Worm (Caenorhabditis elegans) whole organism, L3 larva: ENCODE measurements around the gene T14B4.5.

ENCODE experiments used
- ZK546.5 ChIP-seq: sonication (generic microtip); optimal IDR thresholded peaks from 2 replicates; lab custom pipeline; 2017; ENCODE audit warnings: missing biosample characterization, missing genetic modification characterization
- aly-2 ChIP-seq: fragments of 150-350 bp; optimal IDR thresholded peaks from 2 replicates; lab custom pipeline; 2014; ENCODE audit warnings: missing biosample characterization, missing genetic modification characterization
- ceh-16 ChIP-seq: sonication (generic microtip); optimal IDR thresholded peaks from 2 replicates; lab custom pipeline; 2017; ENCODE audit warnings: missing biosample characterization, missing genetic modification characterization
- ceh-28 ChIP-seq: fragments of 150-350 bp; optimal IDR thresholded peaks from 2 replicates; lab custom pipeline; 2014; ENCODE audit warnings: missing biosample characterization, missing genetic modification reagents, missing genetic modification characterization
- ceh-82 ChIP-seq: fragments of 150-350 bp; optimal IDR thresholded peaks from 2 replicates; lab custom pipeline; 2014; ENCODE audit warnings: missing biosample characterization, missing genetic modification characterization
- ceh-9 ChIP-seq: sonication (generic microtip); optimal IDR thresholded peaks from 2 replicates; lab custom pipeline; 2018; ENCODE audit warnings: missing biosample characterization, missing genetic modification characterization
- egl-27 ChIP-seq: sonication (generic microtip); optimal IDR thresholded peaks from 4 replicates; lab custom pipeline; 2017; ENCODE audit warnings: missing biosample characterization, missing genetic modification reagents, missing genetic modification characterization
- elt-1 ChIP-seq: fragments of 150-350 bp; optimal IDR thresholded peaks from 2 replicates; lab custom pipeline; 2014; ENCODE audit warnings: missing biosample characterization, missing genetic modification characterization
- elt-2 ChIP-seq: sonication (generic microtip); optimal IDR thresholded peaks from 2 replicates; lab custom pipeline; 2016; ENCODE audit warnings: missing genetic modification reagents, mild to moderate bottlenecking, missing genetic modification characterization, missing compliant biosample characterization
- elt-3 ChIP-seq, 3 experiments: fragments of 150-350 bp in 1 of 3; sonication (generic microtip) in 2 of 3; optimal IDR thresholded peaks; 2 replicates in 2 of 3; 4 replicates in 1 of 3; lab custom pipeline; 2014 to 2017; ENCODE audit warnings: missing biosample characterization in 3 of 3, missing genetic modification characterization in 3 of 3
- eor-1 ChIP-seq, 2 experiments: fragments of 150-350 bp; optimal IDR thresholded peaks; 2 replicates each; lab custom pipeline; 2014 to 2018; ENCODE audit warnings: missing biosample characterization in 2 of 2, missing genetic modification characterization in 2 of 2
- fkh-10 ChIP-seq: sonication (generic microtip); optimal IDR thresholded peaks from 2 replicates; lab custom pipeline; 2017; ENCODE audit warnings: missing biosample characterization, missing genetic modification reagents, missing genetic modification characterization
- fkh-2 ChIP-seq: fragments of 150-350 bp; optimal IDR thresholded peaks from 2 replicates; lab custom pipeline; 2014; ENCODE audit warnings: missing biosample characterization, missing genetic modification reagents, missing genetic modification characterization
- fos-1 ChIP-seq: fragments of 150-350 bp; optimal IDR thresholded peaks from 2 replicates; lab custom pipeline; 2014; ENCODE audit warnings: missing biosample characterization, missing genetic modification characterization
- hmg-11 ChIP-seq: sonication (generic microtip); optimal IDR thresholded peaks from 2 replicates; lab custom pipeline; 2016; ENCODE audit warnings: missing genetic modification characterization, missing compliant biosample characterization
- jun-1 ChIP-seq: fragments of 150-350 bp; optimal IDR thresholded peaks from 2 replicates; lab custom pipeline; 2014; ENCODE audit warnings: missing biosample characterization, missing genetic modification reagents, missing genetic modification characterization
- lin-39 ChIP-seq: fragments of 150-350 bp; optimal IDR thresholded peaks from 2 replicates; lab custom pipeline; 2018; ENCODE audit warnings: missing biosample characterization, missing genetic modification reagents, missing genetic modification characterization
- lsy-12 ChIP-seq: sonication (generic microtip); optimal IDR thresholded peaks from 2 replicates; lab custom pipeline; 2016; ENCODE audit warnings: mild to moderate bottlenecking, missing genetic modification characterization, missing compliant biosample characterization
- mdl-1 ChIP-seq: fragments of 150-350 bp; optimal IDR thresholded peaks from 2 replicates; lab custom pipeline; 2014; ENCODE audit warnings: missing biosample characterization, missing genetic modification characterization
- mml-1 ChIP-seq: fragments of 150-350 bp; sonication (generic microtip); optimal IDR thresholded peaks from 3 replicates; lab custom pipeline; 2014; ENCODE audit warnings: missing biosample characterization, missing genetic modification characterization
- nhr-23 ChIP-seq: fragments of 150-350 bp; optimal IDR thresholded peaks from 2 replicates; lab custom pipeline; 2014; ENCODE audit warnings: missing biosample characterization, missing genetic modification reagents, missing genetic modification characterization
- nhr-237 ChIP-seq: fragments of 150-350 bp; optimal IDR thresholded peaks from 2 replicates; lab custom pipeline; 2014; ENCODE audit warnings: missing biosample characterization, missing genetic modification characterization
- nhr-25 ChIP-seq: sonication (generic microtip); optimal IDR thresholded peaks from 2 replicates; lab custom pipeline; 2017; ENCODE audit warnings: missing biosample characterization, missing genetic modification characterization
- nhr-28 ChIP-seq: fragments of 150-350 bp; optimal IDR thresholded peaks from 2 replicates; lab custom pipeline; 2014; ENCODE audit warnings: missing biosample characterization, missing genetic modification characterization
- nhr-43 ChIP-seq: sonication (generic microtip); optimal IDR thresholded peaks from 2 replicates; lab custom pipeline; 2016; ENCODE audit warnings: mild to moderate bottlenecking, missing genetic modification characterization, missing compliant biosample characterization; ENCODE audit not compliant: poor library complexity, severe bottlenecking
- nhr-67 ChIP-seq: fragments of 150-350 bp; optimal IDR thresholded peaks from 2 replicates; lab custom pipeline; 2014; ENCODE audit warnings: missing biosample characterization, missing genetic modification characterization
- nhr-76 ChIP-seq: fragments of 150-350 bp; sonication (generic microtip); optimal IDR thresholded peaks from 5 replicates; lab custom pipeline; 2014; ENCODE audit warnings: missing biosample characterization, missing genetic modification characterization
- nhr-77 ChIP-seq: fragments of 150-350 bp; optimal IDR thresholded peaks from 2 replicates; lab custom pipeline; 2014; ENCODE audit warnings: missing biosample characterization, missing genetic modification characterization
- pha-4 ChIP-seq: fragments of 150-350 bp; optimal IDR thresholded peaks from 2 replicates; lab custom pipeline; 2014; ENCODE audit warnings: missing biosample characterization, missing genetic modification reagents, missing genetic modification characterization
- pqm-1 ChIP-seq: fragments of 150-350 bp; optimal IDR thresholded peaks from 2 replicates; lab custom pipeline; 2017; ENCODE audit warnings: missing biosample characterization, missing genetic modification characterization, inconsistent platforms
- sea-2 ChIP-seq: fragments of 150-350 bp; sonication (generic microtip); optimal IDR thresholded peaks from 4 replicates; lab custom pipeline; 2014; ENCODE audit warnings: missing biosample characterization, missing genetic modification reagents, missing genetic modification characterization
- snpc-4 ChIP-seq: fragments of 150-350 bp; optimal IDR thresholded peaks from 2 replicates; lab custom pipeline; 2014; ENCODE audit warnings: missing biosample characterization, missing genetic modification characterization
- tbx-2 ChIP-seq: sonication (generic microtip); optimal IDR thresholded peaks from 2 replicates; lab custom pipeline; 2016; ENCODE audit warnings: mild to moderate bottlenecking, missing genetic modification characterization, missing compliant biosample characterization
- unc-39 ChIP-seq: sonication (generic microtip); optimal IDR thresholded peaks from 4 replicates; lab custom pipeline; 2017; ENCODE audit warnings: missing biosample characterization, missing genetic modification characterization
- unc-62 ChIP-seq: fragments of 150-350 bp; sonication (generic microtip); optimal IDR thresholded peaks from 4 replicates; lab custom pipeline; 2014; ENCODE audit warnings: missing biosample characterization, missing genetic modification reagents, missing genetic modification characterization
- zag-1 ChIP-seq: fragments of 150-350 bp; optimal IDR thresholded peaks from 2 replicates; lab custom pipeline; 2014; ENCODE audit warnings: missing biosample characterization, missing genetic modification characterization
- ztf-4 ChIP-seq: fragments of 150-350 bp; optimal IDR thresholded peaks from 2 replicates; lab custom pipeline; 2014; ENCODE audit warnings: missing biosample characterization, missing genetic modification characterization

Gene T14B4.5

DNA sequence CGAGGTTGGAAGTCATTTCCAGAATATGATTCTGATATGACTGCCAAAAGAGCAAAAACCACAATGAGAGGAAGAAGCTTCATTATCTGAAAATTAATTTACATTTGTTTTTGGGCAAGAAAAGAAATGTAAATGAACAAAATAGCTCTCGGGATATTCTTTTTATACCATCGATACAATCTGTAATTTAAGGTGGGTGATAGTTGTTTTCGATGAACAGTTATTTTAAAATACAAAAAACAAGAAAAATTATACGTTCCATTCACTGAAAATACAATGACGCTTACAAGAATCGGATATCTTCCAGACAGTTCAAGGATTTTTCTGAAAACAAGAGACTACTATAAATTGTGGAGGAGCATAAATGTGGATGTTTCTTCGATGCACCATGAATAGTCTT lies 28.0 kb downstream of the T14B4.5 start, which contains the start of gene ins-15:
Gene ins-15 (minus strand): TSS at position 101 of the 400 bp plus-strand sequence.
- TF ChIP-seq nhr-77 (no peak), fkh-2 (tag; lab: Kevin White, UChicago) (no peak), sea-2 (GFP tag; lab: Kevin White, UChicago) (no peak), nhr-25 (tag; lab: Kevin White, UChicago) (no peak), nhr-237 (tag; lab: Kevin White, UChicago) (no peak), mml-1 (tag; lab: Kevin White, UChicago) (no peak), ztf-4 (tag; lab: Kevin White, UChicago) (no peak), mdl-1 (tag; lab: Kevin White, UChicago) (no peak), ceh-82 (no peak), unc-62 (GFP tag; lab: Kevin White, UChicago) (no peak), jun-1 (tag; lab: Kevin White, UChicago) (no peak), tbx-2 (tag; lab: Kevin White, UChicago) (no peak), elt-2 (tag; lab: Kevin White, UChicago) (no peak), pqm-1 (tag; lab: Kevin White, UChicago) (no peak), nhr-28 (tag; lab: Kevin White, UChicago) (no peak)
- TF ChIP-seq, all 47 proteins: peak for 0

DNA sequence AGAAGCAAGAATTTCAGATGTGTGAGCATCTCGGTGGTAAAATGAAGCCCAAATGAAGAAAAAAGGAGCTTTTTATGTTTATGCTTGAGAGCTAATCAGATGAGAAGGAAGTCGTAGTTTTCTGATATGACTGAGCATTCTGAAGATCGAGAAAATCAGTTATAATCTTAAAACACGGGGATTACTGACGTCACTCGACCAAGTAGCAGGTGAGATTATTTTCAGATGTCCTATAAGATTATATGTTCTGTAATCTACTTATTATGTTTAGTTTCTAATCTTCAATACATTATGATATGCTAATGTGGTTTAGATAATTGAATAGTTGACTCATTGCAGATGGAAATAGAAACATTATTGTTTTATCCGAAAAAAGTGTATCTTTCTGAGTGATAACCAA lies 29.1 kb downstream of the T14B4.5 start, which contains the start of gene ins-14:
Gene ins-14 (minus strand): TSS at position 32 of the 400 bp plus-strand sequence.
- TF ChIP-seq pqm-1 (tag; lab: Kevin White, UChicago) (no peak), ceh-28 (no peak), elt-2 (tag; lab: Kevin White, UChicago) (no peak), unc-62 (GFP tag; lab: Kevin White, UChicago) (no peak), mml-1 (tag; lab: Kevin White, UChicago) (no peak), fkh-10 (no peak), nhr-43 (tag; lab: Kevin White, UChicago) (no peak), fkh-2 (tag; lab: Kevin White, UChicago) (no peak), zag-1 (no peak), ZK546.5 (tag; lab: Kevin White, UChicago) (no peak), elt-1 (tag; lab: Kevin White, UChicago) (no peak)

DNA sequence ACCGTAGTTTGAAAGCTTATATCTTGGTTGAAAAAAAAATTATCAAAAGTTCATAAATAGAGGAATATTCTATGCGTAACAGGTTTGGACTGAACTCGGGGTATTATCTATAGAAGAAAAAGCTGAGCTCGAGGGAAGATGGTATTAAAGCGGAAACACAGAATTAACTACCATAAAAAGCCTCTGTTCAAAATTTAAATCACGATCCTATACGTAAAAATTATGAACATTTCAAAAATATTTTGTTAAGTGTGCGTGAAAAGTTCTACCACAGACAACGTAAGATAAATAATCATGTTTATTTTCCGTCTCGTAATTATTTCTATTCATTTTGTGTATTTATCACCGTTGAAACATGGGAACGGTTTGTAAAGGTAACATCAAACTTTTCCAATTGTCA lies 29.7 kb downstream of the T14B4.5 start, which contains the start of gene F41G3.5:
Gene F41G3.5 (plus strand): TSS at position 301 of the 400 bp plus-strand sequence.
- TF ChIP-seq ceh-28 (no peak), mdl-1 (tag; lab: Kevin White, UChicago) (no peak), sea-2 (GFP tag; lab: Kevin White, UChicago) (no peak), unc-62 (GFP tag; lab: Kevin White, UChicago) (no peak), ZK546.5 (tag; lab: Kevin White, UChicago) (no peak), fos-1 (tag; lab: Kevin White, UChicago) (no peak), nhr-67 (tag; lab: Kevin White, UChicago) (no peak), ztf-4 (tag; lab: Kevin White, UChicago) (no peak), nhr-76 (tag; lab: Kevin White, UChicago) (no peak), eor-1 (tag; optimal IDR thresholded peaks at IDR 0.05; lab: Kevin White, UChicago) (no peak)
- TF ChIP-seq, all 47 proteins: peak for 0

DNA sequence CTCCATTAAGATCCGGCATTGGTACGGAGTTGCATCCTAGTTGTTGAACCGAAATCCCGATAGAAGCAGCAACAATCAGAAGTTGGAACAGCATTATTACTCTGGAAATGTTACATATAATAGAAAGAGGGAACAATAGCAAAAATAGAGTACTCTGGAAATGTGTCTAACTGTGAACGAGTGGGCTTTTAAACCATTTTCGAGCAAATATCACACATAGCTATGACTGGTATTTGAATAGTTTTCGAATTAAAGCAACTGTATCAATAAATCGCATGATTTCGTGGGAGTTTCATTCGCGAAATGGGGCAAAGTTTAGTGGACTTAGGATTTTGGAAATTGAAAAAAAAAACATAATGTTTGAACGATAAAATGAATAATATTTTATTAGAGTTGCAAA lies 32.8 kb downstream of the T14B4.5 start, which contains the start of gene F41G3.10:
Gene F41G3.10 (minus strand): TSS at position 101 of the 400 bp plus-strand sequence.
- no peak for TF ChIP-seq snpc-4 (tag; lab: Kevin White, UChicago)
- no peak for TF ChIP-seq pha-4 (tag; lab: Kevin White, UChicago)
- no peak for TF ChIP-seq aly-2 (tag; lab: Kevin White, UChicago)
- no peak for TF ChIP-seq ceh-9
- no peak for TF ChIP-seq lsy-12
- no peak for TF ChIP-seq pqm-1 (tag; lab: Kevin White, UChicago)
- TF ChIP-seq jun-1 (tag; lab: Kevin White, UChicago), result no peak
- no peak for TF ChIP-seq elt-3 (tag; optimal IDR thresholded peaks at IDR 0.05; lab: Kevin White, UChicago)
- no peak for TF ChIP-seq elt-1 (tag; lab: Kevin White, UChicago)
- TF ChIP-seq ZK546.5 (tag; lab: Kevin White, UChicago), result no peak
- no peak for TF ChIP-seq lin-39 (tag; lab: Kevin White, UChicago)
- TF ChIP-seq nhr-23 (tag; lab: Kevin White, UChicago), result no peak
- no peak for TF ChIP-seq elt-2 (tag; lab: Kevin White, UChicago)
- TF ChIP-seq ceh-16, result no peak
- TF ChIP-seq mdl-1 (tag; lab: Kevin White, UChicago), result no peak
- no peak for TF ChIP-seq unc-39 (tag; lab: Kevin White, UChicago)
- TF ChIP-seq sea-2 (GFP tag; lab: Kevin White, UChicago), result no peak
- no peak for TF ChIP-seq egl-27
- TF ChIP-seq nhr-25 (tag; lab: Kevin White, UChicago), result no peak
- TF ChIP-seq hmg-11 (tag; lab: Kevin White, UChicago), result no peak
